Worm (Caenorhabditis elegans) whole organism, young adult: ENCODE results near the gene tig-3.

Experiments used
- B0019.2 ChIP-seq: fragments of 200-800 bp; sonication (Bioruptor generic); conservative IDR thresholded peaks from 2 replicates; pipeline ENCODE4 v1.3.6; 2022; ENCODE audit warnings: missing genetic modification reagents, missing genetic modification characterization, missing compliant biosample characterization
- B0035.1 ChIP-seq: sonication (generic microtip); optimal IDR thresholded peaks from 2 replicates; lab custom pipeline; 2016; ENCODE audit warnings: missing genetic modification characterization, mild to moderate bottlenecking, missing compliant biosample characterization, missing genotype, missing genetic modification reagents
- B0336.3 ChIP-seq: fragments of 200-800 bp; sonication (Bioruptor generic); IDR thresholded peaks from 2 replicates; pipeline ENCODE4 v1.3.6; 2022; ENCODE audit warnings: missing genetic modification characterization, missing compliant biosample characterization
- C06A6.2 ChIP-seq: fragments of 200-800 bp; sonication (Bioruptor generic); conservative IDR thresholded peaks from 2 replicates; pipeline ENCODE4 v1.3.6; 2022; ENCODE audit warnings: missing genetic modification characterization, missing compliant biosample characterization
- D2030.7 ChIP-seq: fragments of 200-800 bp; sonication (Bioruptor generic); IDR thresholded peaks from 2 replicates; pipeline ENCODE4 v1.3.6; 2022; ENCODE audit warnings: missing genetic modification reagents, missing genetic modification characterization, missing compliant biosample characterization
- F23B12.7 ChIP-seq: sonication (generic microtip); optimal IDR thresholded peaks from 2 replicates; lab custom pipeline; 2017; ENCODE audit warnings: missing genetic modification characterization, mild to moderate bottlenecking, missing compliant biosample characterization, antibody characterized with exemption, moderate library complexity; ENCODE audit not compliant: insufficient read depth
- F33H1.4 ChIP-seq: fragments of 200-800 bp; sonication (Bioruptor generic); IDR thresholded peaks from 2 replicates; pipeline ENCODE4 v1.3.6; 2022; ENCODE audit warnings: missing genetic modification reagents, missing genetic modification characterization, missing compliant biosample characterization
- F37B4.10 ChIP-seq: fragments of 200-800 bp; sonication (Bioruptor generic); IDR thresholded peaks from 2 replicates; pipeline ENCODE4 v1.3.6; 2022; ENCODE audit warnings: missing genetic modification characterization, missing compliant biosample characterization
- F49E8.2 ChIP-seq: sonication (generic microtip); optimal IDR thresholded peaks from 3 replicates; lab custom pipeline; 2017; ENCODE audit warnings: missing genetic modification characterization, mild to moderate bottlenecking, missing compliant biosample characterization, antibody characterized with exemption, moderate library complexity; ENCODE audit not compliant: insufficient read depth
- F52B5.7 ChIP-seq: sonication (generic microtip); optimal IDR thresholded peaks from 2 replicates; lab custom pipeline; 2016; ENCODE audit warnings: mild to moderate bottlenecking, missing genetic modification characterization, missing compliant biosample characterization
- F55B11.4 ChIP-seq: sonication (generic microtip); optimal IDR thresholded peaks from 2 replicates; lab custom pipeline; 2016; ENCODE audit warnings: missing compliant biosample characterization, missing genetic modification characterization, borderline replicate concordance; ENCODE audit not compliant: insufficient read depth
- F57C9.4 ChIP-seq: sonication (generic microtip); optimal IDR thresholded peaks from 2 replicates; lab custom pipeline; 2017; ENCODE audit warnings: mild to moderate bottlenecking, missing genetic modification characterization, missing compliant biosample characterization
- K12H6.12 ChIP-seq: fragments of 200-800 bp; sonication (Bioruptor generic); optimal IDR thresholded peaks from 2 replicates; lab custom pipeline; 2018; ENCODE audit warnings: mild to moderate bottlenecking, missing genetic modification characterization, missing compliant biosample characterization
- Y56A3A.18 ChIP-seq: fragments of 200-800 bp; sonication (Bioruptor generic); IDR thresholded peaks from 2 replicates; pipeline ENCODE4 v1.3.6; 2022; ENCODE audit warnings: missing genetic modification reagents, missing genetic modification characterization, missing compliant biosample characterization
- Y67H2A.10 ChIP-seq: fragments of 200-800 bp; sonication (Bioruptor generic); conservative IDR thresholded peaks from 2 replicates; pipeline ENCODE4 v1.3.6; 2022; ENCODE audit warnings: missing genetic modification reagents, missing genetic modification characterization, missing compliant biosample characterization
- Y79H2A.3 ChIP-seq: fragments of 200-800 bp; sonication (Bioruptor generic); conservative IDR thresholded peaks from 2 replicates; pipeline ENCODE4 v1.3.6; 2022; ENCODE audit warnings: missing genetic modification reagents, missing genetic modification characterization, missing compliant biosample characterization
- Y95B8A.8 ChIP-seq: fragments of 200-800 bp; sonication (Bioruptor generic); IDR thresholded peaks from 2 replicates; pipeline ENCODE4 v1.3.6; 2022; ENCODE audit warnings: missing genetic modification reagents, missing genetic modification characterization, missing compliant biosample characterization
- attf-3 ChIP-seq: fragments of 200-800 bp; sonication (Bioruptor generic); conservative IDR thresholded peaks from 2 replicates; pipeline ENCODE4 v1.3.6; 2022; ENCODE audit warnings: missing genetic modification reagents, missing genetic modification characterization, missing compliant biosample characterization
- attf-5 ChIP-seq: fragments of 200-800 bp; sonication (Bioruptor generic); optimal IDR thresholded peaks from 2 replicates; lab custom pipeline; 2018; ENCODE audit warnings: mild to moderate bottlenecking, missing genetic modification characterization, missing compliant biosample characterization
- ccch-3 ChIP-seq: fragments of 200-800 bp; sonication (Bioruptor generic); optimal IDR thresholded peaks from 2 replicates; lab custom pipeline; 2018; ENCODE audit warnings: mild to moderate bottlenecking, missing genetic modification characterization, missing compliant biosample characterization
- cebp-1 ChIP-seq, 2 experiments: fragments of 200-800 bp in 1 of 2; sonication (Bioruptor generic) in 1 of 2; sonication (generic microtip) in 1 of 2; IDR thresholded peaks in 1 of 2; optimal IDR thresholded peaks in 1 of 2; 2 replicates each; pipeline versions ENCODE4 v1.3.6 to Lab custom; 2017 to 2022; ENCODE audit warnings: missing compliant biosample characterization in 2 of 2, missing genetic modification characterization in 2 of 2, mild to moderate bottlenecking in 1 of 2, missing genetic modification reagents in 1 of 2, moderate library complexity in 1 of 2
- ceh-27 ChIP-seq: fragments of 200-800 bp; sonication (Bioruptor generic); optimal IDR thresholded peaks from 2 replicates; lab custom pipeline; 2018; ENCODE audit warnings: mild to moderate bottlenecking, missing genetic modification characterization, moderate library complexity, missing compliant biosample characterization
- ceh-91 ChIP-seq: fragments of 200-800 bp; sonication (Bioruptor generic); IDR thresholded peaks from 2 replicates; pipeline ENCODE4 v1.3.6; 2022; ENCODE audit warnings: missing genetic modification reagents, missing genetic modification characterization, missing compliant biosample characterization
- dpff-1 ChIP-seq: sonication (generic microtip); optimal IDR thresholded peaks from 2 replicates; lab custom pipeline; 2017; ENCODE audit warnings: mild to moderate bottlenecking, missing genetic modification characterization, missing compliant biosample characterization
- gei-17 ChIP-seq: fragments of 200-800 bp; sonication (Bioruptor generic); optimal IDR thresholded peaks from 2 replicates; lab custom pipeline; 2018; ENCODE audit warnings: mild to moderate bottlenecking, missing genetic modification characterization, missing compliant biosample characterization
- him-1 ChIP-seq: sonication (generic microtip); optimal IDR thresholded peaks from 2 replicates; lab custom pipeline; 2016; ENCODE audit warnings: missing genotype, missing genetic modification reagents, missing genetic modification characterization, missing compliant biosample characterization
- hmg-20 ChIP-seq: fragments of 200-800 bp; sonication (Bioruptor generic); IDR thresholded peaks from 2 replicates; pipeline ENCODE4 v1.3.6; 2022; ENCODE audit warnings: missing genetic modification reagents, missing genetic modification characterization, missing compliant biosample characterization
- hrde-1 ChIP-seq: sonication (generic microtip); optimal IDR thresholded peaks from 2 replicates; lab custom pipeline; 2016; ENCODE audit warnings: missing genetic modification characterization, mild to moderate bottlenecking, missing compliant biosample characterization, moderate library complexity, missing genotype, missing genetic modification reagents, borderline replicate concordance
- let-526 ChIP-seq: fragments of 200-800 bp; sonication (Bioruptor generic); IDR thresholded peaks from 2 replicates; pipeline ENCODE4 v1.3.6; 2022; ENCODE audit warnings: missing genetic modification reagents, missing genetic modification characterization, missing compliant biosample characterization
- lin-26 ChIP-seq: fragments of 200-800 bp; sonication (Bioruptor generic); IDR thresholded peaks from 2 replicates; pipeline ENCODE4 v1.3.6; 2022; ENCODE audit warnings: missing genetic modification reagents, missing genetic modification characterization, missing compliant biosample characterization
- madf-3 ChIP-seq: fragments of 200-800 bp; sonication (Bioruptor generic); IDR thresholded peaks from 2 replicates; pipeline ENCODE4 v1.3.6; 2022; ENCODE audit warnings: missing genetic modification reagents, missing genetic modification characterization, missing compliant biosample characterization
- madf-6 ChIP-seq: fragments of 200-800 bp; sonication (Bioruptor generic); IDR thresholded peaks from 2 replicates; pipeline ENCODE4 v1.3.6; 2022; ENCODE audit warnings: missing genetic modification reagents, missing genetic modification characterization, missing compliant biosample characterization
- mes-4 ChIP-seq: sonication (generic microtip); optimal IDR thresholded peaks from 2 replicates; lab custom pipeline; 2016; ENCODE audit warnings: missing genotype, missing genetic modification characterization, missing compliant biosample characterization
- nfya-1 ChIP-seq: sonication (generic microtip); optimal IDR thresholded peaks from 2 replicates; lab custom pipeline; 2017; ENCODE audit warnings: antibody characterized with exemption, missing compliant biosample characterization, missing genetic modification characterization, borderline replicate concordance; ENCODE audit not compliant: insufficient read depth
- nfya-2 ChIP-seq: fragments of 200-800 bp; sonication (Bioruptor generic); IDR thresholded peaks from 2 replicates; pipeline ENCODE4 v1.3.6; 2022; ENCODE audit warnings: missing genetic modification reagents, missing genetic modification characterization, missing compliant biosample characterization
- nhr-120 ChIP-seq: fragments of 200-800 bp; sonication (Bioruptor generic); IDR thresholded peaks from 2 replicates; pipeline ENCODE4 v1.3.6; 2022; ENCODE audit warnings: missing genetic modification characterization, missing compliant biosample characterization
- nhr-90 ChIP-seq: sonication (generic microtip); optimal IDR thresholded peaks from 2 replicates; lab custom pipeline; 2016; ENCODE audit warnings: missing genotype, mild to moderate bottlenecking, missing genetic modification characterization, missing compliant biosample characterization
- pbrm-1 ChIP-seq: fragments of 200-800 bp; sonication (Bioruptor generic); IDR thresholded peaks from 2 replicates; pipeline ENCODE4 v1.3.6; 2022; ENCODE audit warnings: missing genetic modification reagents, missing genetic modification characterization, missing compliant biosample characterization
- rcor-1 ChIP-seq: fragments of 200-800 bp; sonication (Bioruptor generic); IDR thresholded peaks from 2 replicates; pipeline ENCODE4 v1.3.6; 2022; ENCODE audit warnings: missing genetic modification reagents, missing genetic modification characterization, missing compliant biosample characterization
- rpc-1 ChIP-seq, 2 experiments: fragments of 150-350 bp in 1 of 2; sonication (generic microtip) in 1 of 2; optimal IDR thresholded peaks; 2 replicates each; lab custom pipeline; 2014 to 2018; ENCODE audit warnings: missing biosample characterization in 1 of 2, missing genetic modification characterization in 1 of 2, missing genetic modification reagents in 1 of 2, missing genotype in 1 of 2
- sea-2 ChIP-seq: fragments of 200-800 bp; sonication (Bioruptor generic); IDR thresholded peaks from 2 replicates; pipeline ENCODE4 v1.3.6; 2022; ENCODE audit warnings: missing genetic modification characterization, missing compliant biosample characterization
- snpc-1.1 ChIP-seq: sonication (generic microtip); optimal IDR thresholded peaks from 2 replicates; lab custom pipeline; 2017; ENCODE audit warnings: missing genetic modification characterization, mild to moderate bottlenecking, missing compliant biosample characterization, antibody characterized with exemption, moderate library complexity, missing genotype, missing genetic modification reagents; ENCODE audit not compliant: insufficient read depth
- tbx-9 ChIP-seq: sonication (generic microtip); optimal IDR thresholded peaks from 2 replicates; lab custom pipeline; 2016; ENCODE audit warnings: borderline replicate concordance, missing genetic modification characterization, inconsistent platforms, missing compliant biosample characterization
- unc-130 ChIP-seq: sonication (generic microtip); optimal IDR thresholded peaks from 2 replicates; lab custom pipeline; 2016; ENCODE audit warnings: missing genetic modification reagents, missing genetic modification characterization, missing compliant biosample characterization
- zfh-2 ChIP-seq: fragments of 200-800 bp; sonication (Bioruptor generic); conservative IDR thresholded peaks from 2 replicates; pipeline ENCODE4 v1.3.6; 2022; ENCODE audit warnings: missing genetic modification reagents, missing genetic modification characterization, missing compliant biosample characterization
- ztf-25 ChIP-seq: fragments of 200-800 bp; sonication (Bioruptor generic); IDR thresholded peaks from 2 replicates; pipeline ENCODE4 v1.3.6; 2022; ENCODE audit warnings: missing genetic modification reagents, missing genetic modification characterization, missing compliant biosample characterization

tig-3 gene

ce11 chrII:15263054-15263755, 11.6 kb upstream of the tig-3 start (continued):
- TF ChIP-seq ceh-27 (GFP tag; lab: Kevin White, UChicago) (peak; percentile 48), F23B12.7 (peak; percentile 34), sea-2 (GFP tag; lab: Robert Waterston, UW) (no peak), C06A6.2 (GFP tag; lab: Robert Waterston, UW) (no peak), F33H1.4 (no peak), Y56A3A.18 (GFP tag; lab: Robert Waterston, UW) (no peak), tbx-9 (tag; lab: Kevin White, UChicago) (no peak), attf-3 (no peak), F57C9.4 (no peak), unc-130 (GFP tag; lab: Kevin White, UChicago) (no peak), Y95B8A.8 (GFP tag; lab: Robert Waterston, UW) (no peak), madf-3 (GFP tag; lab: Robert Waterston, UW) (0 out of 2 replicates have a peak, but pooled peaks have one; percentile 17), pbrm-1 (GFP tag; lab: Robert Waterston, UW) (no peak), K12H6.12 (tag; lab: Kevin White, UChicago) (peak; percentile 58), ccch-3 (no peak), mes-4 (tag; lab: Kevin White, UChicago) (no peak), let-526 (GFP tag; lab: Robert Waterston, UW) (peak; percentile 57; the same call in 1 of the 2 replicates), dpff-1 (no peak), B0336.3 (GFP tag; lab: Robert Waterston, UW) (peak; percentile 72), F49E8.2 (no peak), nhr-120 (GFP tag; lab: Robert Waterston, UW) (no peak), B0035.1 (peak; percentile 0), attf-5 (GFP tag; lab: Kevin White, UChicago) (peak; percentile 79), F37B4.10 (GFP tag; lab: Robert Waterston, UW) (no peak), nfya-2 (GFP tag; lab: Robert Waterston, UW) (no peak), hrde-1 (no peak), madf-6 (GFP tag; lab: Robert Waterston, UW) (peak; percentile 70), B0019.2 (GFP tag; lab: Robert Waterston, UW) (no peak), ceh-91 (no peak), rcor-1 (GFP tag; lab: Robert Waterston, UW) (no peak), Y79H2A.3 (no peak), snpc-1.1 (tag; lab: Kevin White, UChicago) (no peak), cebp-1 (GFP tag; IDR thresholded peaks at IDR 0.05; lab: Robert Waterston, UW) (no peak), cebp-1 (tag; optimal IDR thresholded peaks at IDR 0.05; lab: Kevin White, UChicago) (peak; percentile 70), rpc-1 (optimal IDR thresholded peaks at IDR 0.05; lab: Kevin White, UChicago) (no peak), rpc-1 (tag; optimal IDR thresholded peaks at IDR 0.05; lab: Kevin White, UChicago) (no peak), nhr-90 (tag; lab: Kevin White, UChicago) (peak; percentile 36), Y67H2A.10 (GFP tag; lab: Robert Waterston, UW) (no peak), D2030.7 (GFP tag; lab: Robert Waterston, UW) (peak; percentile 66), zfh-2 (GFP tag; lab: Robert Waterston, UW) (peak; percentile 91), nfya-1 (tag; lab: Kevin White, UChicago) (no peak), him-1 (tag; lab: Kevin White, UChicago) (no peak), hmg-20 (GFP tag; lab: Robert Waterston, UW) (no peak), lin-26 (GFP tag; lab: Robert Waterston, UW) (0 out of 2 replicates have a peak, but pooled peaks have one; percentile 35), gei-17 (GFP tag; lab: Kevin White, UChicago) (peak; percentile 11), ztf-25 (GFP tag; lab: Robert Waterston, UW) (no peak), F52B5.7 (tag; lab: Kevin White, UChicago) (no peak), F55B11.4 (tag; lab: Kevin White, UChicago) (no peak)
